In genomic region chr2L:2185373-2185772, dm6 we compare ENCODE assay signal across 3 fruit fly cellular contexts.
TF ChIP-seq lines count a peak whose summit lies in the region.

No protein-coding gene starts in this region.

- TF ChIP-seq CTCF in whole organism, embryonic (GFP tag; optimal IDR thresholded peaks at IDR 0.05; lab: Kevin White, UChicago), result no peak

TF ChIP-seq in whole organism, embryonic, 481 proteins besides CTCF, POLR2A, EP300 and RAD21:
- peak; percentile 36 for TF ChIP-seq sens (GFP tag; lab: Kevin White, UChicago)
- no peak for TF ChIP-seq mirr (GFP tag; optimal IDR thresholded peaks at IDR 0.05; lab: Kevin White, UChicago)

TF ChIP-seq in whole organism, prepupa, 60 proteins besides CTCF, POLR2A, EP300 and RAD21 (continues in another document):
- no peak for TF ChIP-seq net (GFP tag; optimal IDR thresholded peaks at IDR 0.05; lab: Kevin White, UChicago)
- peak; percentile 62 for TF ChIP-seq svp (GFP tag; lab: Kevin White, UChicago)
- TF ChIP-seq Sox14 (GFP tag; optimal IDR thresholded peaks at IDR 0.05; lab: Kevin White, UChicago), result peak; percentile 42
- TF ChIP-seq Met (GFP tag; optimal IDR thresholded peaks at IDR 0.05; lab: Kevin White, UChicago), result peak; percentile 48
- TF ChIP-seq CG32006 (GFP tag; optimal IDR thresholded peaks at IDR 0.05; lab: Kevin White, UChicago), result peak; percentile 87
- TF ChIP-seq CG7368 (GFP tag; optimal IDR thresholded peaks at IDR 0.05; lab: Kevin White, UChicago), result peak; percentile 8
- TF ChIP-seq Blimp-1 (GFP tag; optimal IDR thresholded peaks at IDR 0.05; lab: Kevin White, UChicago), result no peak
- TF ChIP-seq fd85E (GFP tag; optimal IDR thresholded peaks at IDR 0.05; lab: Kevin White, UChicago), result no peak
- peak; percentile 14 for TF ChIP-seq CG31627 (GFP tag; optimal IDR thresholded peaks at IDR 0.05; lab: Kevin White, UChicago)
- no peak for TF ChIP-seq Sox15 (GFP tag; optimal IDR thresholded peaks at IDR 0.05; lab: Kevin White, UChicago)
- TF ChIP-seq dac (GFP tag; optimal IDR thresholded peaks at IDR 0.05; lab: Kevin White, UChicago), result peak; percentile 47
- TF ChIP-seq cyc (GFP tag; optimal IDR thresholded peaks at IDR 0.05; lab: Kevin White, UChicago), result no peak
- no peak for TF ChIP-seq CG10669 (GFP tag; optimal IDR thresholded peaks at IDR 0.05; lab: Kevin White, UChicago)
- peak; percentile 6 for TF ChIP-seq Ets21C (GFP tag; optimal IDR thresholded peaks at IDR 0.05; lab: Kevin White, UChicago)
- peak; percentile 64 for TF ChIP-seq OdsH (GFP tag; optimal IDR thresholded peaks at IDR 0.05; lab: Kevin White, UChicago)
- no peak for TF ChIP-seq CG6854 (GFP tag; optimal IDR thresholded peaks at IDR 0.05; lab: Kevin White, UChicago)
- peak; percentile 40 for TF ChIP-seq CG3919 (GFP tag; optimal IDR thresholded peaks at IDR 0.05; lab: Kevin White, UChicago)
- 0 out of 2 replicates have a peak, but pooled peaks have one; percentile 12 for TF ChIP-seq Gug (GFP tag; IDR thresholded peaks at IDR 0.05; lab: Robert Waterston, UW)
- peak; percentile 45; the same call in 1 of the 2 replicates for TF ChIP-seq CG15336 (GFP tag; IDR thresholded peaks at IDR 0.05; lab: Robert Waterston, UW)
- no peak for TF ChIP-seq vri (GFP tag; optimal IDR thresholded peaks at IDR 0.05; lab: Kevin White, UChicago)
- no peak for TF ChIP-seq Lpt (GFP tag; optimal IDR thresholded peaks at IDR 0.05; lab: Kevin White, UChicago)
- peak; percentile 54 for TF ChIP-seq CG6792 (GFP tag; optimal IDR thresholded peaks at IDR 0.05; lab: Kevin White, UChicago)
- TF ChIP-seq Smox (GFP tag; optimal IDR thresholded peaks at IDR 0.05; lab: Kevin White, UChicago), result peak; percentile 49
- peak; percentile 29 for TF ChIP-seq topi (GFP tag; optimal IDR thresholded peaks at IDR 0.05; lab: Kevin White, UChicago)
- peak; percentile 33 for TF ChIP-seq CG11902 (GFP tag; optimal IDR thresholded peaks at IDR 0.05; lab: Kevin White, UChicago)
- peak; percentile 20 for TF ChIP-seq Sox102F (GFP tag; optimal IDR thresholded peaks at IDR 0.05; lab: Kevin White, UChicago)
- TF ChIP-seq Hr39 (GFP tag; optimal IDR thresholded peaks at IDR 0.05; lab: Kevin White, UChicago), result peak; percentile 19
- peak; percentile 53 for TF ChIP-seq esn (GFP tag; optimal IDR thresholded peaks at IDR 0.05; lab: Kevin White, UChicago)
- 0 out of 2 replicates have a peak, but pooled peaks have one; percentile 27 for TF ChIP-seq CG11294 (GFP tag; IDR thresholded peaks at IDR 0.05; lab: Robert Waterston, UW)
- peak; percentile 47 for TF ChIP-seq Hr4 (GFP tag; optimal IDR thresholded peaks at IDR 0.05; lab: Kevin White, UChicago)
- TF ChIP-seq spab (GFP tag; optimal IDR thresholded peaks at IDR 0.05; lab: Kevin White, UChicago), result no peak
- no peak for TF ChIP-seq fkh (GFP tag; optimal IDR thresholded peaks at IDR 0.05; lab: Kevin White, UChicago)
- TF ChIP-seq CG3032 (tag; optimal IDR thresholded peaks at IDR 0.05; lab: Kevin White, UChicago), result no peak
- TF ChIP-seq Ets96B (tag; optimal IDR thresholded peaks at IDR 0.05; lab: Kevin White, UChicago), result no peak
- peak; percentile 39 for TF ChIP-seq Eip75B (GFP tag; optimal IDR thresholded peaks at IDR 0.05; lab: Kevin White, UChicago)
- peak; percentile 66 for TF ChIP-seq CG6276 (GFP tag; optimal IDR thresholded peaks at IDR 0.05; lab: Kevin White, UChicago)
- TF ChIP-seq Hr38 (GFP tag; optimal IDR thresholded peaks at IDR 0.05; lab: Kevin White, UChicago), result no peak
- 0 out of 3 replicates have a peak, but pooled peaks have one; percentile 27 for TF ChIP-seq CG6163 (GFP tag; IDR thresholded peaks at IDR 0.05; lab: Robert Waterston, UW)
- peak; percentile 87 for TF ChIP-seq Eip78C (GFP tag; lab: Kevin White, UChicago)
- no peak for TF ChIP-seq ss (GFP tag; optimal IDR thresholded peaks at IDR 0.05; lab: Kevin White, UChicago)
- TF ChIP-seq eg (GFP tag; IDR thresholded peaks at IDR 0.05; lab: Robert Waterston, UW), result peak; percentile 7; the same call in 1 of the 3 replicates
- no peak for TF ChIP-seq dsx (GFP tag; optimal IDR thresholded peaks at IDR 0.05; lab: Kevin White, UChicago; ENCODE audit: poor library complexity, severe bottlenecking)
- peak; percentile 29 for TF ChIP-seq acj6 (GFP tag; optimal IDR thresholded peaks at IDR 0.05; lab: Kevin White, UChicago)
- peak; percentile 67 for TF ChIP-seq CG4318 (GFP tag; optimal IDR thresholded peaks at IDR 0.05; lab: Kevin White, UChicago)

TF ChIP-seq in whole organism, pupa, 21 proteins besides CTCF, POLR2A, EP300 and RAD21:
- TF ChIP-seq Snoo (tag; optimal IDR thresholded peaks at IDR 0.05; lab: Kevin White, UChicago) (peak; percentile 23), CG8301 (tag; optimal IDR thresholded peaks at IDR 0.05; lab: Kevin White, UChicago) (peak; percentile 84), Ets98B (GFP tag; IDR thresholded peaks at IDR 0.05; lab: Robert Waterston, UW) (peak; percentile 11; the same call in 1 of the 2 replicates), CG14655 (GFP tag; optimal IDR thresholded peaks at IDR 0.05; lab: Kevin White, UChicago) (peak; percentile 70), Pif1B (GFP tag; optimal IDR thresholded peaks at IDR 0.05; lab: Kevin White, UChicago) (peak; percentile 1), gl (tag; optimal IDR thresholded peaks at IDR 0.05; lab: Kevin White, UChicago) (no peak), CG13204 (GFP tag; optimal IDR thresholded peaks at IDR 0.05; lab: Kevin White, UChicago) (no peak)

Comparison
In these comparisons a context has a peak if more than half of its experiments do, and no peak if none do; other contexts are left out.
1. Of the 7 proteins assayed by ChIP-seq in both whole organism, embryonic and whole organism, prepupa: peak only in whole organism, embryonic: none; only in whole organism, prepupa: Gug, Hr39 and Sox102F; in both: none; in neither: 4.